Fruit fly (Drosophila melanogaster): Measurements from ENCODE around the gene wts.

The wts gene

DNA sequence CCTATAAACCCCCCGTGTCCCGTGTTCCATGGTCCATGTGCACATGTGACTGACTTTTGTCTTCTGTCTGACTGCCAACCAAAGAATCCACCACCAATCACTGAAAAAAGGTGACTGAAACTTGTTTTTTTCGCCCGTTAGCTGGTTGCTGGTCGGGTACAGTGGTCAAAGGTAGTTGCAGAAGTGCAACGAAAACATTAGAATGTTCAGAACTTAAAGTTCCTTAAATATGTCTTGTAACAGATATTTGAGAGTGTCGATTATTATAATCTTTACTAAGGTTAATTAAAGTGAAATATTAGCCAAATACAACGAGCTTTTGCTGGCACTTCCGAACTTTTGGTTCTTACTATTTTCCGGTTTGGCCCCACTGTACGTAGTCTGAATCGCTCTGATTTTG lies 45.3 kb downstream of the wts start (continued):
- peak; percentile 52 for TF ChIP-seq CG6254 (GFP tag; optimal IDR thresholded peaks at IDR 0.05)
- peak; percentile 52 for TF ChIP-seq zen (tag; optimal IDR thresholded peaks at IDR 0.05)
- TF ChIP-seq CG32532 (GFP tag; IDR thresholded peaks at IDR 0.05), result no peak
- no peak for TF ChIP-seq pzg (GFP tag; optimal IDR thresholded peaks at IDR 0.05)
- peak; percentile 56 for TF ChIP-seq unpg (GFP tag; optimal IDR thresholded peaks at IDR 0.05)
- no peak for TF ChIP-seq Sin3A (optimal IDR thresholded peaks at IDR 0.05)
- no peak for TF ChIP-seq abd-A (tag; optimal IDR thresholded peaks at IDR 0.05)
- peak; percentile 10 for TF ChIP-seq Hmr (GFP tag; optimal IDR thresholded peaks at IDR 0.05)
- peak; percentile 47 for TF ChIP-seq CG13424 (tag; optimal IDR thresholded peaks at IDR 0.05)
- TF ChIP-seq hkb (optimal IDR thresholded peaks at IDR 0.05), result no peak
- TF ChIP-seq hkb (GFP tag; IDR thresholded peaks at IDR 0.05), result peak; percentile 61; the same call in 1 of the 2 replicates
- TF ChIP-seq gsb-n (tag; optimal IDR thresholded peaks at IDR 0.05), result peak; percentile 50
- TF ChIP-seq CG13287 (GFP tag; IDR thresholded peaks at IDR 0.05; ENCODE audit: partially characterized antibody), result no peak
- peak; percentile 53; the same call in 1 of the 2 replicates for TF ChIP-seq CG6689 (GFP tag; IDR thresholded peaks at IDR 0.05)
- no peak for TF ChIP-seq Ets97D (GFP tag; optimal IDR thresholded peaks at IDR 0.05)
- peak; percentile 21 for TF ChIP-seq shn (GFP tag; optimal IDR thresholded peaks at IDR 0.05)
- peak; percentile 5 for TF ChIP-seq CG2116 (GFP tag; optimal IDR thresholded peaks at IDR 0.05)
- no peak for TF ChIP-seq tio (GFP tag; optimal IDR thresholded peaks at IDR 0.05)
- TF ChIP-seq cg (GFP tag; optimal IDR thresholded peaks at IDR 0.05), result no peak
- TF ChIP-seq CG9727 (GFP tag; optimal IDR thresholded peaks at IDR 0.05), result peak; percentile 63
- no peak; the same call in 2 of the 3 replicates for TF ChIP-seq tgo (GFP tag; IDR thresholded peaks at IDR 0.05)
- no peak for TF ChIP-seq CG11247 (GFP tag; IDR thresholded peaks at IDR 0.05)
- TF ChIP-seq Usf (GFP tag; optimal IDR thresholded peaks at IDR 0.05), result peak; percentile 13
- no peak for TF ChIP-seq nerfin-2 (GFP tag; IDR thresholded peaks at IDR 0.05; ENCODE audit: partially characterized antibody)
- peak; percentile 76 for TF ChIP-seq kni (GFP tag; optimal IDR thresholded peaks at IDR 0.05)
- TF ChIP-seq croc (GFP tag; conservative IDR thresholded peaks at IDR 0.05), result peak; percentile 62; the same call in 2 of the 3 replicates
- no peak for TF ChIP-seq CG3838 (GFP tag; optimal IDR thresholded peaks at IDR 0.05)
- TF ChIP-seq CG16813 (GFP tag; IDR thresholded peaks at IDR 0.05; ENCODE audit: partially characterized antibody), result no peak
- TF ChIP-seq crol (GFP tag; IDR thresholded peaks at IDR 0.05), result no peak
- no peak for TF ChIP-seq Hr39 (optimal IDR thresholded peaks at IDR 0.05)
- TF ChIP-seq CG7839 (tag; optimal IDR thresholded peaks at IDR 0.05), result peak; percentile 66
- TF ChIP-seq cato (GFP tag; optimal IDR thresholded peaks at IDR 0.05; ENCODE audit: borderline replicate concordance), result no peak
- TF ChIP-seq CG1603 (tag; optimal IDR thresholded peaks at IDR 0.05), result peak; percentile 74
- TF ChIP-seq lilli (GFP tag; optimal IDR thresholded peaks at IDR 0.05), result peak; percentile 33
- TF ChIP-seq Myb (GFP tag; optimal IDR thresholded peaks at IDR 0.05), result peak; percentile 9
- TF ChIP-seq CG12299 (tag; optimal IDR thresholded peaks at IDR 0.05), result no peak
- TF ChIP-seq ara (GFP tag; IDR thresholded peaks at IDR 0.05), result peak; percentile 66
- no peak for TF ChIP-seq Tbp (GFP tag; optimal IDR thresholded peaks at IDR 0.05)
- TF ChIP-seq Ravus (GFP tag; IDR thresholded peaks at IDR 0.05), result no peak
- peak; percentile 33 for TF ChIP-seq CG1529 (GFP tag; optimal IDR thresholded peaks at IDR 0.05)
- TF ChIP-seq CTCF (GFP tag; optimal IDR thresholded peaks at IDR 0.05), result peak; percentile 9
- TF ChIP-seq klu (GFP tag; IDR thresholded peaks at IDR 0.05), result no peak
- no peak for TF ChIP-seq Lpt (GFP tag; optimal IDR thresholded peaks at IDR 0.05)
- TF ChIP-seq C15 (GFP tag; IDR thresholded peaks at IDR 0.05), result no peak
- TF ChIP-seq ato (GFP tag; IDR thresholded peaks at IDR 0.05; ENCODE audit: partially characterized antibody), result no peak
- no peak for TF ChIP-seq prd (optimal IDR thresholded peaks at IDR 0.05)
- peak; percentile 69; the same call in 2 of the 3 replicates for TF ChIP-seq prd (GFP tag; IDR thresholded peaks at IDR 0.05)
- TF ChIP-seq HLH3B (GFP tag; IDR thresholded peaks at IDR 0.05), result peak; percentile 62
- TF ChIP-seq crp (GFP tag; optimal IDR thresholded peaks at IDR 0.05), result no peak
- peak; percentile 63 for TF ChIP-seq ken (GFP tag; IDR thresholded peaks at IDR 0.05)
- peak; percentile 39; the same call in 1 of the 2 replicates for TF ChIP-seq esg (GFP tag; conservative IDR thresholded peaks at IDR 0.05)
- peak; percentile 21 for TF ChIP-seq Chrac-16 (GFP tag; optimal IDR thresholded peaks at IDR 0.05)
- TF ChIP-seq HLH4C (GFP tag; IDR thresholded peaks at IDR 0.05; ENCODE audit: partially characterized antibody), result no peak

All from whole organism, embryonic.